Worm (Caenorhabditis elegans) whole organism, young adult: ENCODE measurements around the gene ugt-12.

Source experiments
- B0336.3 ChIP-seq: fragments of 200-800 bp; sonication (Bioruptor generic); IDR thresholded peaks from 2 replicates; pipeline ENCODE4 v1.3.6; 2022; ENCODE audit warnings: missing genetic modification characterization, missing compliant biosample characterization
- F55B11.4 ChIP-seq: sonication (generic microtip); optimal IDR thresholded peaks from 2 replicates; lab custom pipeline; 2016; ENCODE audit warnings: missing compliant biosample characterization, missing genetic modification characterization, borderline replicate concordance; ENCODE audit not compliant: insufficient read depth
- T07F8.4 ChIP-seq: sonication (generic microtip); optimal IDR thresholded peaks from 2 replicates; lab custom pipeline; 2016; ENCODE audit warnings: mild to moderate bottlenecking, missing genetic modification characterization, moderate library complexity, missing compliant biosample characterization
- ama-1 ChIP-seq, 3 experiments: fragments of 150-350 bp in 1 of 3; sonication (generic microtip) in 2 of 3; optimal IDR thresholded peaks; 2 replicates each; lab custom pipeline; 2014 to 2018; ENCODE audit warnings: missing biosample characterization in 2 of 3, missing genetic modification characterization in 2 of 3, missing genetic modification reagents in 2 of 3
- aptf-3 ChIP-seq: fragments of 200-800 bp; sonication (Bioruptor generic); IDR thresholded peaks from 2 replicates; pipeline ENCODE4 v1.3.6; 2022; ENCODE audit warnings: missing genetic modification characterization, missing compliant biosample characterization
- atf-7 ChIP-seq: sonication (generic microtip); optimal IDR thresholded peaks from 2 replicates; lab custom pipeline; 2017; ENCODE audit warnings: mild to moderate bottlenecking, missing genetic modification characterization, missing compliant biosample characterization
- athp-1 ChIP-seq: sonication (generic microtip); optimal IDR thresholded peaks from 2 replicates; lab custom pipeline; 2017; ENCODE audit warnings: mild to moderate bottlenecking, missing genetic modification characterization, missing compliant biosample characterization
- bed-1 ChIP-seq: fragments of 200-800 bp; sonication (Bioruptor generic); IDR thresholded peaks from 2 replicates; pipeline ENCODE4 v1.3.6; 2022; ENCODE audit warnings: missing genetic modification reagents, missing genetic modification characterization, missing compliant biosample characterization
- cebp-2 ChIP-seq: fragments of 200-800 bp; sonication (Bioruptor generic); IDR thresholded peaks from 2 replicates; pipeline ENCODE4 v1.3.6; 2022; ENCODE audit warnings: missing genetic modification characterization, missing compliant biosample characterization
- dpl-1 ChIP-seq: fragments of 150-350 bp; optimal IDR thresholded peaks from 2 replicates; lab custom pipeline; 2014; ENCODE audit warnings: missing biosample characterization, missing genetic modification reagents, missing genetic modification characterization
- egl-18 ChIP-seq: fragments of 200-800 bp; sonication (Bioruptor generic); IDR thresholded peaks from 2 replicates; pipeline ENCODE4 v1.3.6; 2022; ENCODE audit warnings: missing genetic modification reagents, missing genetic modification characterization, missing compliant biosample characterization
- egl-44 ChIP-seq: fragments of 200-800 bp; sonication (Bioruptor generic); IDR thresholded peaks from 2 replicates; pipeline ENCODE4 v1.3.6; 2022; ENCODE audit warnings: missing genetic modification reagents, missing genetic modification characterization, missing compliant biosample characterization
- gei-17 ChIP-seq: fragments of 200-800 bp; sonication (Bioruptor generic); optimal IDR thresholded peaks from 2 replicates; lab custom pipeline; 2018; ENCODE audit warnings: mild to moderate bottlenecking, missing genetic modification characterization, missing compliant biosample characterization
- hlh-26 ChIP-seq: fragments of 200-800 bp; sonication (Bioruptor generic); conservative IDR thresholded peaks from 2 replicates; pipeline ENCODE4 v1.3.6; 2022; ENCODE audit warnings: missing genetic modification reagents, missing genetic modification characterization, missing compliant biosample characterization
- lag-1 ChIP-seq: fragments of 200-800 bp; sonication (Bioruptor generic); IDR thresholded peaks from 2 replicates; pipeline ENCODE4 v1.3.6; 2022; ENCODE audit warnings: missing genetic modification reagents, missing genetic modification characterization, missing compliant biosample characterization
- let-607 ChIP-seq, 2 experiments: fragments of 200-800 bp in 1 of 2; sonication (Bioruptor generic) in 1 of 2; sonication (generic microtip) in 1 of 2; optimal IDR thresholded peaks; 2 replicates each; lab custom pipeline; 2016 to 2018; ENCODE audit warnings: mild to moderate bottlenecking in 2 of 2, missing compliant biosample characterization in 2 of 2, missing genetic modification characterization in 2 of 2, moderate library complexity in 2 of 2, missing genotype in 1 of 2
- lin-26 ChIP-seq: fragments of 200-800 bp; sonication (Bioruptor generic); IDR thresholded peaks from 2 replicates; pipeline ENCODE4 v1.3.6; 2022; ENCODE audit warnings: missing genetic modification reagents, missing genetic modification characterization, missing compliant biosample characterization
- lin-54 ChIP-seq: fragments of 200-800 bp; sonication (Bioruptor generic); optimal IDR thresholded peaks from 2 replicates; lab custom pipeline; 2018; ENCODE audit warnings: mild to moderate bottlenecking, missing genetic modification characterization, missing compliant biosample characterization
- lir-1 ChIP-seq: fragments of 200-800 bp; sonication (Bioruptor generic); conservative IDR thresholded peaks from 2 replicates; pipeline ENCODE4 v1.3.6; 2022; ENCODE audit warnings: missing genetic modification reagents, missing genetic modification characterization, missing compliant biosample characterization
- lsy-27 ChIP-seq: sonication (generic microtip); optimal IDR thresholded peaks from 2 replicates; lab custom pipeline; 2017; ENCODE audit warnings: missing genetic modification characterization, mild to moderate bottlenecking, missing compliant biosample characterization, antibody characterized with exemption, missing genotype, borderline replicate concordance; ENCODE audit not compliant: insufficient read depth
- mel-28 ChIP-seq: sonication (generic microtip); optimal IDR thresholded peaks from 2 replicates; lab custom pipeline; 2016; ENCODE audit warnings: borderline replicate concordance, mild to moderate bottlenecking, missing genetic modification characterization, missing compliant biosample characterization
- nfya-2 ChIP-seq: fragments of 200-800 bp; sonication (Bioruptor generic); IDR thresholded peaks from 2 replicates; pipeline ENCODE4 v1.3.6; 2022; ENCODE audit warnings: missing genetic modification reagents, missing genetic modification characterization, missing compliant biosample characterization
- nhr-120 ChIP-seq: fragments of 200-800 bp; sonication (Bioruptor generic); IDR thresholded peaks from 2 replicates; pipeline ENCODE4 v1.3.6; 2022; ENCODE audit warnings: missing genetic modification characterization, missing compliant biosample characterization
- nhr-80 ChIP-seq: sonication (generic microtip); optimal IDR thresholded peaks from 2 replicates; lab custom pipeline; 2016; ENCODE audit warnings: missing genetic modification characterization, missing compliant biosample characterization
- pbrm-1 ChIP-seq: fragments of 200-800 bp; sonication (Bioruptor generic); IDR thresholded peaks from 2 replicates; pipeline ENCODE4 v1.3.6; 2022; ENCODE audit warnings: missing genetic modification reagents, missing genetic modification characterization, missing compliant biosample characterization
- snpc-1.1 ChIP-seq: sonication (generic microtip); optimal IDR thresholded peaks from 2 replicates; lab custom pipeline; 2017; ENCODE audit warnings: missing genetic modification characterization, mild to moderate bottlenecking, missing compliant biosample characterization, antibody characterized with exemption, moderate library complexity, missing genotype, missing genetic modification reagents; ENCODE audit not compliant: insufficient read depth
- sptf-2 ChIP-seq: fragments of 200-800 bp; sonication (Bioruptor generic); optimal IDR thresholded peaks from 2 replicates; lab custom pipeline; 2018; ENCODE audit warnings: mild to moderate bottlenecking, missing genetic modification characterization, missing compliant biosample characterization
- tlf-1 ChIP-seq: fragments of 200-800 bp; sonication (Bioruptor generic); optimal IDR thresholded peaks from 2 replicates; lab custom pipeline; 2018; ENCODE audit warnings: mild to moderate bottlenecking, missing genetic modification characterization, missing compliant biosample characterization
- zfh-2 ChIP-seq: fragments of 200-800 bp; sonication (Bioruptor generic); conservative IDR thresholded peaks from 2 replicates; pipeline ENCODE4 v1.3.6; 2022; ENCODE audit warnings: missing genetic modification reagents, missing genetic modification characterization, missing compliant biosample characterization

ugt-12 gene

DNA sequence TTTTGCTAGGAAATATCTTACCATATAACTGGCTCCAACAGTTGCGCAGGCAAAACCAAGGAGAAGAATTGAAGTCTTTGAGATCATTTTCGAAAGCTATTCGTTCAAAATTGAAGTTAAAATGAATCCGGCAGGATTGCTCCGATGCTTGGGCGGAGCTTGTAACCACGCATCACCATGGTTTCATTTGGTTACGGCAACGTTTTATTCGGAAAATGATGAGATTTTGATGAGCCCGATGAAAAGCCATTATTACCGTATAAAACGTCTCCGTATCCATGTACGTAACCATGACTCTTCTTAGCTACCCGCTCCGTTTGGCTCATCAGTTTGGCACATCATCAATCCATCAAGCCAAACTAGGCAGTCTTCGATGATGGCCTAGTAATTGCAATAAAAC lies 48.2 kb downstream of the ugt-12 start, which contains the start of gene cwp-1:
Gene cwp-1, minus strand, starts transcription at position 101 of the 400 bp plus-strand sequence.
- no peak for TF ChIP-seq athp-1 (tag; lab: Kevin White, UChicago)
- no peak for TF ChIP-seq ama-1 (optimal IDR thresholded peaks at IDR 0.05; lab: Kevin White, UChicago)
- TF ChIP-seq ama-1 (GFP tag; optimal IDR thresholded peaks at IDR 0.05; lab: Kevin White, UChicago), result no peak
- TF ChIP-seq B0336.3 (GFP tag; lab: Robert Waterston, UW), result no peak
- no peak for TF ChIP-seq lag-1 (GFP tag; lab: Robert Waterston, UW)
- TF ChIP-seq atf-7 (tag; lab: Kevin White, UChicago), result no peak
- TF ChIP-seq aptf-3 (GFP tag; lab: Robert Waterston, UW), result no peak
- no peak for TF ChIP-seq nhr-80
- TF ChIP-seq lsy-27 (tag; lab: Kevin White, UChicago), result no peak
- TF ChIP-seq dpl-1, result no peak
- TF ChIP-seq mel-28 (tag; lab: Kevin White, UChicago), result no peak
- no peak for TF ChIP-seq egl-44 (GFP tag; lab: Robert Waterston, UW)
- TF ChIP-seq hlh-26 (GFP tag; lab: Robert Waterston, UW), result no peak
- no peak for TF ChIP-seq cebp-2 (GFP tag; lab: Robert Waterston, UW)
- TF ChIP-seq lin-26 (GFP tag; lab: Robert Waterston, UW), result no peak

DNA sequence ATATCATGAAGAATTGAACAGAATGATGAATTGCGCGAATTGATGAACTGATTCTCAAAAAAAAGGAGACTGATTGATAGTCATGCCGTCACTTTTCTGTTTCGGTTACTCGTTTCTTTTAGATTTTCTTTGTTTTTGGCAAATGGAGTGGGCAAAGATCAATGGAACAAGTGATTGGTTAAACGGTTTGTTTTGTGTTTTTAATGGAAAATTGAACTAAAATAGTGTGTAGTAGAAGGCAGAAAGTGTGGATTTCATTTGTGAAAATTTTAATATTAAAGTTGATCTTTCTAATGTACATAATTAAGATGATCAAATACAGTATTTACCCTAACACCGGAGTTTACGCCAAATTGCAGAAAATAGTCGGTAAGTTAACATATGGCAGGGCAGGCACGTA lies 49.5 kb downstream of the ugt-12 start, which contains the start of gene nas-9:
Gene nas-9, minus strand, starts transcription at position 101 of the 400 bp plus-strand sequence.
- TF ChIP-seq pbrm-1 (GFP tag; lab: Robert Waterston, UW), result no peak
- no peak for TF ChIP-seq snpc-1.1 (tag; lab: Kevin White, UChicago)
- no peak for TF ChIP-seq nhr-120 (GFP tag; lab: Robert Waterston, UW)
- TF ChIP-seq tlf-1 (GFP tag; lab: Kevin White, UChicago), result no peak
- no peak for TF ChIP-seq T07F8.4 (tag; lab: Kevin White, UChicago)
- no peak for TF ChIP-seq zfh-2 (GFP tag; lab: Robert Waterston, UW)
- TF ChIP-seq let-607 (tag; optimal IDR thresholded peaks at IDR 0.05; lab: Kevin White, UChicago), result no peak
- no peak for TF ChIP-seq sptf-2 (GFP tag; lab: Kevin White, UChicago)
- no peak for TF ChIP-seq bed-1 (GFP tag; lab: Robert Waterston, UW)
- TF ChIP-seq nfya-2 (GFP tag; lab: Robert Waterston, UW), result no peak
- TF ChIP-seq egl-18 (GFP tag; lab: Robert Waterston, UW), result no peak
- no peak for TF ChIP-seq gei-17 (GFP tag; lab: Kevin White, UChicago)
- no peak for TF ChIP-seq lir-1 (GFP tag; lab: Robert Waterston, UW)
- TF ChIP-seq F55B11.4 (tag; lab: Kevin White, UChicago), result no peak
- TF ChIP-seq lin-54, result no peak
- TF ChIP-seq, all 124 proteins: peak for 0
